Fruit fly (Drosophila melanogaster): ENCODE measurements around the gene ValRS-m.

- no peak for TF ChIP-seq Jra (GFP tag; optimal IDR thresholded peaks at IDR 0.05)
- TF ChIP-seq Hr83 (GFP tag; optimal IDR thresholded peaks at IDR 0.05; ENCODE audit: poor library complexity, severe bottlenecking): peak; percentile 0
- TF ChIP-seq fru (GFP tag; optimal IDR thresholded peaks at IDR 0.05): no peak
- no peak for TF ChIP-seq pan (optimal IDR thresholded peaks at IDR 0.05)
- TF ChIP-seq dl (GFP tag; optimal IDR thresholded peaks at IDR 0.05; ENCODE audit: insufficient read depth in 1 of 2, partially characterized antibody in 2 of 2): no peak
- no peak for TF ChIP-seq Dif (GFP tag; optimal IDR thresholded peaks at IDR 0.05; ENCODE audit: partially characterized antibody)
- no peak for TF ChIP-seq tai (GFP tag; optimal IDR thresholded peaks at IDR 0.05)
- TF ChIP-seq lola (GFP tag; optimal IDR thresholded peaks at IDR 0.05): no peak
- TF ChIP-seq h (GFP tag; optimal IDR thresholded peaks at IDR 0.05): no peak
- TF ChIP-seq CG9705 (GFP tag; optimal IDR thresholded peaks at IDR 0.05): peak; percentile 54
- TF ChIP-seq usp (GFP tag; optimal IDR thresholded peaks at IDR 0.05): no peak
- no peak for TF ChIP-seq Abd-B (GFP tag; optimal IDR thresholded peaks at IDR 0.05)
- peak; percentile 74 for TF ChIP-seq psq (GFP tag; optimal IDR thresholded peaks at IDR 0.05)
These were observed 10.2 kb upstream of the ValRS-m start, which contains the start of the genes pix and Srp68 for dm6 chr3L:8974478-8975477.

Data from whole organism, wandering third instar larva.